Fruit fly (Drosophila melanogaster): ENCODE measurements around the gene Cdlc2.

- no peak for TF ChIP-seq insv (optimal IDR thresholded peaks at IDR 0.05)
- TF ChIP-seq h (optimal IDR thresholded peaks at IDR 0.05), result no peak
- TF ChIP-seq ttk (optimal IDR thresholded peaks at IDR 0.05), result no peak
These were observed 27.8 kb upstream of the Cdlc2 start for dm6 chr2L:1316422-1316821.

Measured in Kc167 (cell line).